Fruit fly (Drosophila melanogaster) whole organism, wandering third instar larva: ENCODE results near the gene CG4960.

Experiments
- Abd-B ChIP-seq: fragments of >200 bp; optimal IDR thresholded peaks from 2 replicates; lab custom pipeline; 2017; ENCODE audit warnings: missing biosample characterization, missing genetic modification characterization
- CG32264 ChIP-seq: fragments of 200-800 bp; sonication (Bioruptor generic); optimal IDR thresholded peaks from 2 replicates; lab custom pipeline; 2016; ENCODE audit warnings: missing biosample characterization, missing genetic modification characterization
- CG9705 ChIP-seq: fragments of 200-800 bp; sonication (Bioruptor generic); optimal IDR thresholded peaks from 2 replicates; lab custom pipeline; 2018; ENCODE audit warnings: missing biosample characterization, mild to moderate bottlenecking, missing genetic modification characterization
- CrebA ChIP-seq: fragments of 200-800 bp; sonication (Bioruptor generic); optimal IDR thresholded peaks from 2 replicates; lab custom pipeline; 2016; ENCODE audit warnings: missing biosample characterization, mild to moderate bottlenecking, missing genetic modification characterization, borderline replicate concordance
- Dfd ChIP-seq: fragments of >200 bp; optimal IDR thresholded peaks from 2 replicates; lab custom pipeline; 2017; ENCODE audit warnings: missing biosample characterization, missing genetic modification characterization
- Dif ChIP-seq: fragments of 200-275, 200-300 bp; sonication (Bioruptor generic); optimal IDR thresholded peaks from 2 replicates; lab custom pipeline; 2018; ENCODE audit warnings: missing biosample characterization, missing genetic modification characterization; ENCODE audit not compliant: partially characterized antibody
- GATAd ChIP-seq: sonication (Bioruptor generic); optimal IDR thresholded peaks from 2 replicates; lab custom pipeline; 2016; ENCODE audit warnings: missing biosample characterization, missing genetic modification characterization
- HLH106 ChIP-seq: fragments of 200-800 bp; optimal IDR thresholded peaks from 3 replicates; lab custom pipeline; 2019; ENCODE audit warnings: missing biosample characterization, mild to moderate bottlenecking, missing genetic modification characterization, moderate library complexity
- Hnf4 ChIP-seq: fragments of 200-800 bp; sonication (Bioruptor generic); optimal IDR thresholded peaks from 2 replicates; lab custom pipeline; 2016; ENCODE audit warnings: missing biosample characterization, mild to moderate bottlenecking, missing genetic modification characterization
- Hr78 ChIP-seq: fragments of >200 bp; optimal IDR thresholded peaks from 2 replicates; lab custom pipeline; 2017; ENCODE audit warnings: missing biosample characterization, missing genetic modification characterization
- Hr83 ChIP-seq: fragments of 200-300 bp; sonication (Bioruptor generic); optimal IDR thresholded peaks from 2 replicates; lab custom pipeline; 2016; ENCODE audit warnings: missing biosample characterization, mild to moderate bottlenecking, missing genetic modification characterization, moderate library complexity; ENCODE audit not compliant: poor library complexity, severe bottlenecking
- Jra ChIP-seq: sonication (Bioruptor generic); optimal IDR thresholded peaks from 2 replicates; lab custom pipeline; 2016; ENCODE audit warnings: missing biosample characterization, missing genetic modification characterization
- Mio ChIP-seq: sonication (Bioruptor generic); optimal IDR thresholded peaks from 2 replicates; lab custom pipeline; 2016; ENCODE audit warnings: missing biosample characterization, missing genetic modification characterization
- Myc ChIP-seq: fragments of >200 bp; optimal IDR thresholded peaks from 2 replicates; lab custom pipeline; 2017
- N ChIP-seq: fragments of >200 bp; optimal IDR thresholded peaks from 2 replicates; lab custom pipeline; 2018; ENCODE audit warnings: missing biosample characterization, missing external identifiers, missing genetic modification characterization
- OdsH ChIP-seq: fragments of 200-800 bp; sonication (Bioruptor generic); optimal IDR thresholded peaks from 2 replicates; lab custom pipeline; 2016; ENCODE audit warnings: missing biosample characterization, mild to moderate bottlenecking, missing genetic modification characterization
- Rel ChIP-seq, 2 experiments: fragments of 200-800 bp; sonication (Bioruptor generic) in 1 of 2; optimal IDR thresholded peaks; 2 replicates in 1 of 2; 3 replicates in 1 of 2; lab custom pipeline; 2016 to 2019; ENCODE audit warnings: mild to moderate bottlenecking in 2 of 2, missing biosample characterization in 2 of 2, missing genetic modification characterization in 2 of 2, moderate library complexity in 1 of 2
- Sp1 ChIP-seq: fragments of 200-800 bp; sonication (Bioruptor generic); optimal IDR thresholded peaks from 3 replicates; lab custom pipeline; 2019; ENCODE audit warnings: missing biosample characterization, mild to moderate bottlenecking, missing genetic modification characterization, moderate library complexity
- Vsx2 ChIP-seq: fragments of 200-300, 225-300 bp; sonication (Bioruptor generic); optimal IDR thresholded peaks from 2 replicates; lab custom pipeline; 2018; ENCODE audit warnings: missing biosample characterization, missing genetic modification characterization; ENCODE audit not compliant: partially characterized antibody
- br ChIP-seq: fragments of 200-800 bp; sonication (Bioruptor generic); optimal IDR thresholded peaks from 2 replicates; lab custom pipeline; 2016; ENCODE audit warnings: missing biosample characterization, missing genetic modification characterization
- brk ChIP-seq: fragments of 200-800 bp; sonication (Bioruptor generic); optimal IDR thresholded peaks from 2 replicates; lab custom pipeline; 2016; ENCODE audit warnings: missing biosample characterization, mild to moderate bottlenecking, missing genetic modification characterization
- dl ChIP-seq, 2 experiments: fragments of 175-275, 200-275 bp in 1 of 2; fragments of 200-275 bp in 1 of 2; sonication (Bioruptor generic); optimal IDR thresholded peaks; lab custom pipeline; 2018; ENCODE audit warnings: mild to moderate bottlenecking in 2 of 2, missing biosample characterization in 2 of 2, missing genetic modification characterization in 2 of 2, moderate library complexity in 2 of 2; ENCODE audit not compliant: partially characterized antibody in 2 of 2, insufficient read depth in 1 of 2
- dmrt93B ChIP-seq: fragments of 200-800 bp; sonication (Bioruptor generic); optimal IDR thresholded peaks from 2 replicates; lab custom pipeline; 2018; ENCODE audit warnings: missing biosample characterization, mild to moderate bottlenecking, missing genetic modification characterization
- dsf ChIP-seq: sonication (Bioruptor generic); optimal IDR thresholded peaks from 2 replicates; lab custom pipeline; 2016; ENCODE audit warnings: missing biosample characterization, missing genetic modification characterization, borderline replicate concordance
- ey ChIP-seq: fragments of 200-800 bp; sonication (Bioruptor generic); optimal IDR thresholded peaks from 2 replicates; lab custom pipeline; 2016; ENCODE audit warnings: missing biosample characterization, missing genetic modification characterization
- foxo ChIP-seq, 2 experiments: fragments of 200-800 bp; sonication (Bioruptor generic); optimal IDR thresholded peaks; 2 replicates in 1 of 2; 3 replicates in 1 of 2; lab custom pipeline; 2016 to 2017; ENCODE audit warnings: missing biosample characterization in 2 of 2, missing genetic modification characterization in 2 of 2
- fru ChIP-seq: fragments of 200-800 bp; sonication (Bioruptor generic); optimal IDR thresholded peaks from 3 replicates; lab custom pipeline; 2016; ENCODE audit warnings: missing biosample characterization, mild to moderate bottlenecking, missing genetic modification characterization
- h ChIP-seq: fragments of 200-800 bp; sonication (Bioruptor generic); optimal IDR thresholded peaks from 3 replicates; lab custom pipeline; 2016; ENCODE audit warnings: missing biosample characterization, mild to moderate bottlenecking, missing genetic modification characterization
- jim ChIP-seq: fragments of 175-275, 200-325 bp; sonication (Bioruptor generic); optimal IDR thresholded peaks from 2 replicates; lab custom pipeline; 2016; ENCODE audit warnings: missing biosample characterization, mild to moderate bottlenecking, missing genetic modification characterization
- lola ChIP-seq: fragments of >200 bp; optimal IDR thresholded peaks from 2 replicates; lab custom pipeline; 2017; ENCODE audit warnings: missing biosample characterization, missing genetic modification characterization
- pan ChIP-seq: fragments of >200 bp; optimal IDR thresholded peaks from 2 replicates; lab custom pipeline; 2017
- psq ChIP-seq: fragments of 200-800 bp; sonication (Bioruptor generic); optimal IDR thresholded peaks from 3 replicates; lab custom pipeline; 2017; ENCODE audit warnings: missing biosample characterization, mild to moderate bottlenecking, missing genetic modification characterization, moderate library complexity
- rgr ChIP-seq: fragments of 200-800 bp; sonication (Bioruptor generic); optimal IDR thresholded peaks from 3 replicates; lab custom pipeline; 2016; ENCODE audit warnings: missing biosample characterization, mild to moderate bottlenecking, missing genetic modification characterization
- sage ChIP-seq: fragments of 200-800 bp; sonication (Bioruptor generic); optimal IDR thresholded peaks from 2 replicates; lab custom pipeline; 2016; ENCODE audit warnings: missing biosample characterization, mild to moderate bottlenecking, missing genetic modification characterization
- sv ChIP-seq: fragments of 200-800 bp; sonication (Bioruptor generic); optimal IDR thresholded peaks from 3 replicates; lab custom pipeline; 2016; ENCODE audit warnings: missing biosample characterization, missing genetic modification characterization
- tai ChIP-seq: sonication (Bioruptor generic); optimal IDR thresholded peaks from 2 replicates; lab custom pipeline; 2016; ENCODE audit warnings: missing biosample characterization, missing genetic modification characterization
- usp ChIP-seq: fragments of >200 bp; optimal IDR thresholded peaks from 2 replicates; lab custom pipeline; 2017; ENCODE audit warnings: missing biosample characterization, missing genetic modification characterization
- woc ChIP-seq: sonication (Bioruptor generic); optimal IDR thresholded peaks from 2 replicates; lab custom pipeline; 2016; ENCODE audit warnings: missing biosample characterization, mild to moderate bottlenecking, missing genetic modification characterization

Gene CG4960

dm6 chr3R:25760190-25760589, 26.9 kb downstream of the CG4960 start:
- TF ChIP-seq Hnf4: peak; percentile 47
- no peak for TF ChIP-seq usp
- TF ChIP-seq Dfd (GFP tag; lab: Kevin White, UChicago): no peak
- TF ChIP-seq Abd-B (GFP tag; lab: Kevin White, UChicago): no peak
- no peak for TF ChIP-seq OdsH (GFP tag; lab: Kevin White, UChicago)
- TF ChIP-seq CrebA: peak; percentile 56
- peak; percentile 9 for TF ChIP-seq Rel (GFP tag; optimal IDR thresholded peaks at IDR 0.05; lab: Kevin White, UChicago)
- no peak for TF ChIP-seq Rel (tag; optimal IDR thresholded peaks at IDR 0.05; lab: Kevin White, UChicago)
- peak; percentile 21 for TF ChIP-seq h (GFP tag; lab: Kevin White, UChicago)
- TF ChIP-seq dmrt93B (GFP tag; lab: Kevin White, UChicago): no peak
- TF ChIP-seq foxo (GFP tag; optimal IDR thresholded peaks at IDR 0.05; lab: Kevin White, UChicago): no peak
- TF ChIP-seq rgr: peak; percentile 49
- no peak for TF ChIP-seq sv (GFP tag; lab: Kevin White, UChicago)
- TF ChIP-seq CG9705 (GFP tag; lab: Kevin White, UChicago): no peak
- peak; percentile 26 for TF ChIP-seq Jra (GFP tag; lab: Kevin White, UChicago)
- no peak for TF ChIP-seq dsf (GFP tag; lab: Kevin White, UChicago)
- no peak for TF ChIP-seq br (GFP tag; lab: Kevin White, UChicago)
- no peak for TF ChIP-seq N
- no peak for TF ChIP-seq sage (GFP tag; lab: Kevin White, UChicago)
- TF ChIP-seq woc (GFP tag; lab: Kevin White, UChicago): no peak
- peak; percentile 1 for TF ChIP-seq Sp1 (GFP tag; lab: Kevin White, UChicago)
- no peak for TF ChIP-seq psq (GFP tag; lab: Kevin White, UChicago)
- TF ChIP-seq GATAd: peak; percentile 59
- TF ChIP-seq brk: no peak
- peak; percentile 40 for TF ChIP-seq Dif (GFP tag; lab: Kevin White, UChicago)
- TF ChIP-seq Hr83 (GFP tag; lab: Kevin White, UChicago): peak; percentile 55
- peak; percentile 78 for TF ChIP-seq jim
- peak; percentile 5 for TF ChIP-seq ey (GFP tag; lab: Kevin White, UChicago)
- TF ChIP-seq Myc (lab: Kevin White, UChicago): no peak
- TF ChIP-seq tai (GFP tag; lab: Kevin White, UChicago): no peak
- TF ChIP-seq pan (lab: Kevin White, UChicago): no peak
- no peak for TF ChIP-seq lola
- peak; percentile 15 for TF ChIP-seq Vsx2 (GFP tag; lab: Kevin White, UChicago)
- TF ChIP-seq HLH106: no peak
- TF ChIP-seq Mio: no peak
- peak; percentile 2 to 9 for TF ChIP-seq dl (GFP tag; optimal IDR thresholded peaks at IDR 0.05; lab: Kevin White, UChicago; ENCODE audit: insufficient read depth in 1 of 2, partially characterized antibody in 2 of 2)
- TF ChIP-seq fru (GFP tag; lab: Kevin White, UChicago): no peak
- no peak for TF ChIP-seq Hr78 (GFP tag; lab: Kevin White, UChicago)
- peak; percentile 57 for TF ChIP-seq CG32264 (GFP tag; lab: Kevin White, UChicago)

dm6 chr3R:25759430-25759829, 27.7 kb downstream of the CG4960 start:
- TF ChIP-seq brk (no peak), CG32264 (GFP tag; lab: Kevin White, UChicago) (no peak), woc (GFP tag; lab: Kevin White, UChicago) (no peak), sage (GFP tag; lab: Kevin White, UChicago) (no peak), Sp1 (GFP tag; lab: Kevin White, UChicago) (peak; percentile 56), Jra (GFP tag; lab: Kevin White, UChicago) (no peak), fru (GFP tag; lab: Kevin White, UChicago) (no peak)
- TF ChIP-seq, all 38 proteins: peak for 1
